Fruit fly (Drosophila melanogaster): ENCODE data around the gene mRpL51.

dm6 chr2L:8521724-8522309, 4.6 kb upstream of the mRpL51 start, which contains the start of gene Acer:
- no peak for TF ChIP-seq h (optimal IDR thresholded peaks at IDR 0.05)
- TF ChIP-seq insv (optimal IDR thresholded peaks at IDR 0.05) = no peak
